Worm (Caenorhabditis elegans): ENCODE results near the gene irld-27.
"Not testable (repeated sequence)": the region's sequence is repeated elsewhere in the genome, so short reads cannot be mapped to it uniquely, and the experiment has no call there.

- not testable (repeated sequence) for TF ChIP-seq W03F9.2, dao-5 (tag; optimal IDR thresholded peaks at IDR 0.05)
These were observed 41.6 kb upstream of the irld-27 start, which contains the start of gene F39E9.14 for ce11 chrII:3290544-3290943.

Measured in whole organism, L4/young adult.